Fruit fly (Drosophila melanogaster): ENCODE measurements around the gene CG6749.

CG6749 gene

dm6 chr3L:9714537-9715144, 19.0 kb downstream of the CG6749 start (continued):
- TF ChIP-seq CG8632 (GFP tag; optimal IDR thresholded peaks at IDR 0.05) (no peak), Blimp-1 (GFP tag; optimal IDR thresholded peaks at IDR 0.05) (no peak), svp (GFP tag) (no peak), CG10669 (GFP tag; optimal IDR thresholded peaks at IDR 0.05) (no peak), CG11902 (GFP tag; optimal IDR thresholded peaks at IDR 0.05) (no peak)

dm6 chr3L:9713828-9714536, 19.6 kb downstream of the CG6749 start, which contains the start of gene vsg:
TSS of gene vsg (plus strand) at chr3L:9714324.
- peak; percentile 76 for TF ChIP-seq CG34406 (GFP tag; optimal IDR thresholded peaks at IDR 0.05)
- TF ChIP-seq CG16779 (tag; optimal IDR thresholded peaks at IDR 0.05), result peak; percentile 27
- no peak for TF ChIP-seq CG6854 (GFP tag; optimal IDR thresholded peaks at IDR 0.05)
- TF ChIP-seq OdsH (GFP tag; optimal IDR thresholded peaks at IDR 0.05), result peak; percentile 77
- TF ChIP-seq CG9139 (GFP tag; optimal IDR thresholded peaks at IDR 0.05), result peak; percentile 24
- TF ChIP-seq CG4318 (GFP tag; optimal IDR thresholded peaks at IDR 0.05), result no peak
- TF ChIP-seq esn (GFP tag; optimal IDR thresholded peaks at IDR 0.05), result peak; percentile 69
- peak; percentile 47 for TF ChIP-seq Ets21C (GFP tag; optimal IDR thresholded peaks at IDR 0.05)
- peak in 1 of 2 experiments; percentile 60 for TF ChIP-seq ss (GFP tag; optimal IDR thresholded peaks at IDR 0.05)
- 0 out of 2 replicates have a peak, but pooled peaks have one; percentile 62 for TF ChIP-seq CG15336 (GFP tag; IDR thresholded peaks at IDR 0.05)
- peak; percentile 60 for TF ChIP-seq Met (GFP tag; optimal IDR thresholded peaks at IDR 0.05)
- peak; percentile 69; the same call in 2 of the 3 replicates for TF ChIP-seq eg (GFP tag; IDR thresholded peaks at IDR 0.05)
- TF ChIP-seq vri (GFP tag; optimal IDR thresholded peaks at IDR 0.05), result peak; percentile 87
- TF ChIP-seq acj6 (GFP tag; optimal IDR thresholded peaks at IDR 0.05), result peak; percentile 82
- peak; percentile 82 for TF ChIP-seq CG8632 (GFP tag; optimal IDR thresholded peaks at IDR 0.05)
- TF ChIP-seq CG3032 (tag; optimal IDR thresholded peaks at IDR 0.05), result peak; percentile 84
- TF ChIP-seq CG1621 (tag; optimal IDR thresholded peaks at IDR 0.05), result no peak
- no peak for TF ChIP-seq dac (GFP tag; optimal IDR thresholded peaks at IDR 0.05)
- TF ChIP-seq lz (GFP tag; optimal IDR thresholded peaks at IDR 0.05), result peak; percentile 60
- TF ChIP-seq svp (GFP tag), result peak; percentile 71
- no peak; the same call in 2 of the 3 replicates for TF ChIP-seq CG6163 (GFP tag; IDR thresholded peaks at IDR 0.05)
- peak; percentile 10 for TF ChIP-seq CG11762 (GFP tag; optimal IDR thresholded peaks at IDR 0.05; ENCODE audit: insufficient read depth)
- TF ChIP-seq CG8319 (GFP tag; optimal IDR thresholded peaks at IDR 0.05), result peak; percentile 56
- TF ChIP-seq CG11902 (GFP tag; optimal IDR thresholded peaks at IDR 0.05), result peak; percentile 54
- TF ChIP-seq Sox15 (GFP tag; optimal IDR thresholded peaks at IDR 0.05), result peak; percentile 73
- TF ChIP-seq CG10631 (GFP tag; optimal IDR thresholded peaks at IDR 0.05), result peak; percentile 90
- peak; percentile 55 for TF ChIP-seq CG10669 (GFP tag; optimal IDR thresholded peaks at IDR 0.05)
- TF ChIP-seq spab (GFP tag; optimal IDR thresholded peaks at IDR 0.05), result peak; percentile 42
- TF ChIP-seq Eip75B (GFP tag; optimal IDR thresholded peaks at IDR 0.05), result no peak
- peak; percentile 59 for TF ChIP-seq CG6792 (GFP tag; optimal IDR thresholded peaks at IDR 0.05)
- TF ChIP-seq topi (GFP tag; optimal IDR thresholded peaks at IDR 0.05), result peak; percentile 53
- TF ChIP-seq Hr39 (GFP tag; optimal IDR thresholded peaks at IDR 0.05), result peak; percentile 54
- TF ChIP-seq salr (GFP tag; optimal IDR thresholded peaks at IDR 0.05), result peak in 1 of 2 experiments; percentile 82
- peak; percentile 67 for TF ChIP-seq Smox (GFP tag; optimal IDR thresholded peaks at IDR 0.05)
- TF ChIP-seq CG31627 (GFP tag; optimal IDR thresholded peaks at IDR 0.05), result peak; percentile 71
- peak; percentile 48 for TF ChIP-seq fd59A (GFP tag; optimal IDR thresholded peaks at IDR 0.05)
- TF ChIP-seq net (GFP tag; optimal IDR thresholded peaks at IDR 0.05), result peak; percentile 21
- TF ChIP-seq Sox14 (GFP tag; optimal IDR thresholded peaks at IDR 0.05), result peak; percentile 14
- peak; percentile 52 for TF ChIP-seq Lpt (GFP tag; optimal IDR thresholded peaks at IDR 0.05)
- TF ChIP-seq CG11294 (GFP tag; IDR thresholded peaks at IDR 0.05), result peak; percentile 53; the same call in 1 of the 2 replicates
- TF ChIP-seq Blimp-1 (GFP tag; optimal IDR thresholded peaks at IDR 0.05), result peak; percentile 46
- peak; percentile 64 for TF ChIP-seq CG6808 (GFP tag; optimal IDR thresholded peaks at IDR 0.05)
- TF ChIP-seq CG8119 (GFP tag; IDR thresholded peaks at IDR 0.05), result peak; percentile 82
- TF ChIP-seq Eip78C (GFP tag), result peak; percentile 80
- peak; percentile 55 for TF ChIP-seq cyc (GFP tag; optimal IDR thresholded peaks at IDR 0.05)
- peak; percentile 67 for TF ChIP-seq Gug (GFP tag; IDR thresholded peaks at IDR 0.05)
- TF ChIP-seq Eip93F (GFP tag; optimal IDR thresholded peaks at IDR 0.05), result peak; percentile 47
